Worm (Caenorhabditis elegans) whole organism, late embryonic: ENCODE measurements around the gene Y116A8A.7.

ENCODE experiments used
- C08G9.2 ChIP-seq: sonication (generic microtip); optimal IDR thresholded peaks from 2 replicates; lab custom pipeline; 2016; ENCODE audit warnings: mild to moderate bottlenecking, missing genetic modification characterization, moderate library complexity, missing compliant biosample characterization
- C38D4.7 ChIP-seq: fragments of 200-800 bp; sonication (Bioruptor generic); optimal IDR thresholded peaks from 2 replicates; lab custom pipeline; 2018; ENCODE audit warnings: mild to moderate bottlenecking, missing genetic modification characterization, moderate library complexity, missing compliant biosample characterization
- ceh-31 ChIP-seq: sonication (generic microtip); optimal IDR thresholded peaks from 2 replicates; lab custom pipeline; 2016; ENCODE audit warnings: missing genetic modification characterization, missing compliant biosample characterization
- ceh-34 ChIP-seq: sonication (generic microtip); optimal IDR thresholded peaks from 2 replicates; lab custom pipeline; 2016; ENCODE audit warnings: mild to moderate bottlenecking, missing genetic modification characterization, missing compliant biosample characterization
- ceh-48 ChIP-seq: sonication (generic microtip); optimal IDR thresholded peaks from 2 replicates; lab custom pipeline; 2016; ENCODE audit warnings: missing genetic modification characterization, inconsistent platforms, missing compliant biosample characterization
- lin-11 ChIP-seq: fragments of 200-800 bp; sonication (Bioruptor generic); optimal IDR thresholded peaks from 2 replicates; lab custom pipeline; 2018; ENCODE audit warnings: mild to moderate bottlenecking, missing genetic modification characterization, missing compliant biosample characterization
- nhr-232 ChIP-seq: sonication (generic microtip); optimal IDR thresholded peaks from 2 replicates; lab custom pipeline; 2016; ENCODE audit warnings: missing genetic modification characterization, missing compliant biosample characterization
- pat-9 ChIP-seq: fragments of 200-800 bp; sonication (Bioruptor generic); optimal IDR thresholded peaks from 2 replicates; lab custom pipeline; 2018; ENCODE audit warnings: mild to moderate bottlenecking, missing genetic modification characterization, moderate library complexity, missing compliant biosample characterization
- sox-4 ChIP-seq: sonication (generic microtip); optimal IDR thresholded peaks from 2 replicates; lab custom pipeline; 2017; ENCODE audit warnings: mild to moderate bottlenecking, missing genetic modification characterization, inconsistent platforms, missing compliant biosample characterization
- unc-55 ChIP-seq: sonication (generic microtip); optimal IDR thresholded peaks from 2 replicates; lab custom pipeline; 2017; ENCODE audit warnings: missing biosample characterization, missing genetic modification reagents, missing genetic modification characterization

DNA sequence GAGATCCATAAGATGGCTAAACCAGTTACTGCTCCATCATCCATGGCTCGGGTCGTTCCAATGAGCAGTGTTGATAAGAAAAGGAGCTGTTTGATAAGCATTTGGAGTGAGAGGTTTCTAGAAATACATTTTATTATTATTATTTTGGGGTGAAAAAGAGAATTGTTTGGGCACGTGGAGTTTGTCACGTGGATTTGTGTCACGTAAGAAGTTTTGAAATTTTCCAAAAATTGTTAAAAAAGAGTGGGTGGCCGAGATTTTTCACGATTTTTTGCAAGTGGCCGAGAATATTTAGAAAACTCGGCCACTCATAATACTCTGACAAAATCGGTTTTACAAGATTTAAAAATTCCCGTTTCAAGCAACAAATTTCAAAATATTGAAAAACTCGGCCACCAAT lies 38.9 kb downstream of the Y116A8A.7 start, which contains the start of gene T06A10.106:
- no peak for TF ChIP-seq unc-55
- TF ChIP-seq ceh-48 (tag; lab: Kevin White, UChicago) = no peak
- TF ChIP-seq lin-11 (tag; lab: Kevin White, UChicago) = no peak
- no peak for TF ChIP-seq sox-4 (tag; lab: Kevin White, UChicago)
- no peak for TF ChIP-seq pat-9 (tag; lab: Kevin White, UChicago)
- TF ChIP-seq ceh-34 (tag; lab: Kevin White, UChicago) = no peak
- no peak for TF ChIP-seq C08G9.2 (tag; lab: Kevin White, UChicago)
- TF ChIP-seq ceh-31 (tag; lab: Kevin White, UChicago) = no peak
- TF ChIP-seq C38D4.7 = no peak
- TF ChIP-seq nhr-232 (tag; lab: Kevin White, UChicago) = no peak
